Fruit fly (Drosophila melanogaster) whole organism, pupa: ENCODE results near the gene HDAC1.
A peak's percentile ranks its signal among the peaks of the same experiment; 100 is the strongest.

Experiments
- CG10348 ChIP-seq: fragments of 200-800 bp; sonication (Bioruptor generic); IDR thresholded peaks from 2 replicates; pipeline ENCODE4 v1.3.6; 2022; ENCODE audit warnings: missing biosample characterization, missing genetic modification characterization
- CG12605 ChIP-seq: fragments of 200-800 bp; sonication (Bioruptor generic); IDR thresholded peaks from 2 replicates; pipeline ENCODE4 v1.3.6; 2022; ENCODE audit warnings: missing biosample characterization, missing genetic modification characterization
- CG13204 ChIP-seq: fragments of 200-800 bp; sonication (Bioruptor generic); optimal IDR thresholded peaks from 2 replicates; lab custom pipeline; 2018; ENCODE audit warnings: missing biosample characterization, mild to moderate bottlenecking, missing genetic modification characterization, moderate library complexity
- CG14655 ChIP-seq: fragments of 200-800 bp; sonication (Bioruptor generic); optimal IDR thresholded peaks from 3 replicates; lab custom pipeline; 2017; ENCODE audit warnings: mild to moderate bottlenecking, missing biosample characterization, missing genetic modification reagents, missing genetic modification characterization
- CG15710 ChIP-seq: fragments of 200-800 bp; sonication (Bioruptor generic); optimal IDR thresholded peaks from 2 replicates; lab custom pipeline; 2018; ENCODE audit warnings: missing biosample characterization, mild to moderate bottlenecking, missing genetic modification characterization, moderate library complexity
- CG17806 ChIP-seq: fragments of 200-800 bp; sonication (Bioruptor generic); optimal IDR thresholded peaks from 2 replicates; lab custom pipeline; 2018; ENCODE audit warnings: missing biosample characterization, mild to moderate bottlenecking, missing genetic modification characterization, moderate library complexity
- CG32121 ChIP-seq: fragments of 200-800 bp; sonication (Bioruptor generic); IDR thresholded peaks from 2 replicates; pipeline ENCODE4 v1.3.6; 2022; ENCODE audit warnings: missing biosample characterization, missing genetic modification characterization
- CG34367 ChIP-seq: fragments of 200-800 bp; sonication (Bioruptor generic); optimal IDR thresholded peaks from 2 replicates; lab custom pipeline; 2018; ENCODE audit warnings: missing biosample characterization, mild to moderate bottlenecking, missing genetic modification characterization
- CG4496 ChIP-seq: fragments of 200-800 bp; sonication (Bioruptor generic); IDR thresholded peaks from 3 replicates; pipeline ENCODE4 v1.3.6; 2022; ENCODE audit warnings: missing biosample characterization, missing genetic modification characterization
- CG8159 ChIP-seq: fragments of 200-800 bp; sonication (Bioruptor generic); optimal IDR thresholded peaks from 3 replicates; lab custom pipeline; 2018; ENCODE audit warnings: missing biosample characterization, mild to moderate bottlenecking, missing genetic modification characterization, moderate library complexity
- CG8301 ChIP-seq: fragments of 200-800 bp; sonication (Bioruptor generic); optimal IDR thresholded peaks from 2 replicates; lab custom pipeline; 2018; ENCODE audit warnings: missing biosample characterization, mild to moderate bottlenecking, missing genetic modification characterization
- CG9948 ChIP-seq: fragments of 200-800 bp; sonication (Bioruptor generic); optimal IDR thresholded peaks from 2 replicates; lab custom pipeline; 2018; ENCODE audit warnings: missing biosample characterization, mild to moderate bottlenecking, missing genetic modification characterization, moderate library complexity
- D1 ChIP-seq: fragments of 200-800 bp; sonication (Bioruptor generic); optimal IDR thresholded peaks from 2 replicates; lab custom pipeline; 2018; ENCODE audit warnings: missing biosample characterization, mild to moderate bottlenecking, missing genetic modification characterization, moderate library complexity
- EcR ChIP-seq: fragments of 200-800 bp; sonication (Bioruptor generic); optimal IDR thresholded peaks from 3 replicates; lab custom pipeline; 2019; ENCODE audit warnings: missing biosample characterization, missing genetic modification characterization, mild to moderate bottlenecking, moderate library complexity, missing genetic modification reagents
- Ets98B ChIP-seq: fragments of 200-800 bp; sonication (Bioruptor generic); IDR thresholded peaks from 2 replicates; pipeline ENCODE4 v1.3.6; 2022; ENCODE audit warnings: missing biosample characterization, missing genetic modification characterization
- Pif1A ChIP-seq: fragments of 200-800 bp; sonication (Bioruptor generic); optimal IDR thresholded peaks from 3 replicates; lab custom pipeline; 2016; ENCODE audit warnings: missing biosample characterization, missing genetic modification characterization
- Pif1B ChIP-seq: fragments of 200-800 bp; sonication (Bioruptor generic); optimal IDR thresholded peaks from 3 replicates; lab custom pipeline; 2016; ENCODE audit warnings: missing biosample characterization, missing genetic modification characterization
- Snoo ChIP-seq: fragments of 200-800 bp; sonication (Bioruptor generic); optimal IDR thresholded peaks from 3 replicates; lab custom pipeline; 2017; ENCODE audit warnings: missing biosample characterization, mild to moderate bottlenecking, missing genetic modification characterization, inconsistent platforms
- fd96Ca ChIP-seq: fragments of 200-800 bp; sonication (Bioruptor generic); IDR thresholded peaks from 3 replicates; pipeline ENCODE4 v1.3.6; 2022; ENCODE audit warnings: missing biosample characterization, missing genetic modification characterization
- gl ChIP-seq: fragments of 200-800 bp; sonication (Bioruptor generic); optimal IDR thresholded peaks from 2 replicates; lab custom pipeline; 2018; ENCODE audit warnings: missing biosample characterization, mild to moderate bottlenecking, missing genetic modification characterization
- rn ChIP-seq: fragments of 200-800 bp; sonication (Bioruptor generic); IDR thresholded peaks from 2 replicates; pipeline ENCODE4 v1.3.6; 2022; ENCODE audit warnings: missing biosample characterization, missing genetic modification characterization

HDAC1 gene

dm6 chr3L:4620919-4621318 is 5.6 kb upstream of the HDAC1 start, which contains the start of gene CG32246:
CG32246 (plus strand) TSS chr3L:4621219.
- no peak for TF ChIP-seq CG34367 (tag; lab: Kevin White, UChicago)
- TF ChIP-seq CG32121 (GFP tag; lab: Robert Waterston, UW) = no peak
- TF ChIP-seq fd96Ca (GFP tag; lab: Robert Waterston, UW) = no peak
- no peak for TF ChIP-seq CG12605 (GFP tag; lab: Robert Waterston, UW)
- no peak for TF ChIP-seq rn (GFP tag; lab: Robert Waterston, UW)
- no peak for TF ChIP-seq EcR
- TF ChIP-seq Snoo = no peak
- no peak for TF ChIP-seq CG10348
- TF ChIP-seq CG17806 (tag; lab: Kevin White, UChicago) = no peak

dm6 chr3L:4623035-4623580 is 3.4 kb upstream of the HDAC1 start:
- TF ChIP-seq EcR (peak; percentile 33), Pif1B (GFP tag; lab: Kevin White, UChicago) (no peak)

- TF ChIP-seq CG13204 (GFP tag; lab: Kevin White, UChicago) (no peak), CG15710 (tag; lab: Kevin White, UChicago) (peak; percentile 69), EcR (no peak), CG8159 (peak; percentile 61), gl (tag; lab: Kevin White, UChicago) (peak; percentile 25), CG32121 (GFP tag; lab: Robert Waterston, UW) (peak; percentile 61), rn (GFP tag; lab: Robert Waterston, UW) (no peak; the same call in 1 of the 2 replicates), CG17806 (tag; lab: Kevin White, UChicago) (peak; percentile 35), CG14655 (peak; percentile 83), Ets98B (peak; percentile 37; the same call in 1 of the 2 replicates), CG9948 (tag; lab: Kevin White, UChicago) (peak; percentile 48), CG34367 (tag; lab: Kevin White, UChicago) (peak; percentile 44), CG12605 (GFP tag; lab: Robert Waterston, UW) (no peak), Pif1A (peak; percentile 60), Pif1B (GFP tag; lab: Kevin White, UChicago) (peak; percentile 44), D1 (tag; lab: Kevin White, UChicago) (peak; percentile 31), Snoo (no peak), CG4496 (GFP tag; lab: Robert Waterston, UW) (peak; percentile 65; the same call in 2 of the 3 replicates), CG8301 (peak; percentile 76), fd96Ca (GFP tag; lab: Robert Waterston, UW) (peak; percentile 59; the same call in 1 of the 3 replicates), CG10348 (no peak)
- TF ChIP-seq, all 21 proteins: peak for 15
Measured at dm6 chr3L:4623870-4624269, 2.7 kb upstream of the HDAC1 start.

- TF ChIP-seq CG34367 (tag; lab: Kevin White, UChicago) = peak; percentile 84
- peak; percentile 90 for TF ChIP-seq EcR
- peak; percentile 70; the same call in 2 of the 3 replicates for TF ChIP-seq fd96Ca (GFP tag; lab: Robert Waterston, UW)
- peak; percentile 81 for TF ChIP-seq CG17806 (tag; lab: Kevin White, UChicago)
- peak; percentile 68 for TF ChIP-seq CG13204 (GFP tag; lab: Kevin White, UChicago)
- TF ChIP-seq rn (GFP tag; lab: Robert Waterston, UW) = peak; percentile 65
- peak; percentile 64 for TF ChIP-seq gl (tag; lab: Kevin White, UChicago)
- peak; percentile 89 for TF ChIP-seq Ets98B
- peak; percentile 76 for TF ChIP-seq CG12605 (GFP tag; lab: Robert Waterston, UW)
- TF ChIP-seq CG15710 (tag; lab: Kevin White, UChicago) = peak; percentile 88
- peak; percentile 64 for TF ChIP-seq Snoo
- TF ChIP-seq CG9948 (tag; lab: Kevin White, UChicago) = peak; percentile 89
- peak; percentile 88 for TF ChIP-seq Pif1A
- TF ChIP-seq CG14655 = peak; percentile 96
- TF ChIP-seq CG8301 = peak; percentile 95
- peak; percentile 80 for TF ChIP-seq Pif1B (GFP tag; lab: Kevin White, UChicago)
- peak; percentile 88 for TF ChIP-seq CG8159
- peak; percentile 93 for TF ChIP-seq CG32121 (GFP tag; lab: Robert Waterston, UW)
- TF ChIP-seq CG10348 = peak; percentile 70; the same call in 1 of the 2 replicates
- peak; percentile 71 for TF ChIP-seq D1 (tag; lab: Kevin White, UChicago)
- TF ChIP-seq CG4496 (GFP tag; lab: Robert Waterston, UW) = peak; percentile 91
- TF ChIP-seq, all 21 proteins: peak for 21
Measured at dm6 chr3L:4624371-4625154, 2.0 kb upstream of the HDAC1 start.

- peak; percentile 64 for TF ChIP-seq CG32121 (GFP tag; lab: Robert Waterston, UW)
- peak; percentile 67; the same call in 2 of the 3 replicates for TF ChIP-seq CG4496 (GFP tag; lab: Robert Waterston, UW)
- TF ChIP-seq CG10348 = no peak
- TF ChIP-seq CG13204 (GFP tag; lab: Kevin White, UChicago) = peak; percentile 38
- TF ChIP-seq CG14655 = peak; percentile 5
- no peak for TF ChIP-seq rn (GFP tag; lab: Robert Waterston, UW)
- peak; percentile 36; the same call in 1 of the 2 replicates for TF ChIP-seq CG12605 (GFP tag; lab: Robert Waterston, UW)
- peak; percentile 43 for TF ChIP-seq Pif1B (GFP tag; lab: Kevin White, UChicago)
- peak; percentile 67 for TF ChIP-seq EcR
- peak; percentile 46 for TF ChIP-seq Ets98B
- no peak for TF ChIP-seq CG17806 (tag; lab: Kevin White, UChicago)
- peak; percentile 53 for TF ChIP-seq Pif1A
- peak; percentile 42 for TF ChIP-seq CG8159
- no peak; the same call in 2 of the 3 replicates for TF ChIP-seq fd96Ca (GFP tag; lab: Robert Waterston, UW)
- no peak for TF ChIP-seq CG9948 (tag; lab: Kevin White, UChicago)
- peak; percentile 39 for TF ChIP-seq D1 (tag; lab: Kevin White, UChicago)
- TF ChIP-seq CG34367 (tag; lab: Kevin White, UChicago) = no peak
- TF ChIP-seq CG15710 (tag; lab: Kevin White, UChicago) = peak; percentile 15
- TF ChIP-seq CG8301 = peak; percentile 29
- TF ChIP-seq Snoo = peak; percentile 32
- TF ChIP-seq gl (tag; lab: Kevin White, UChicago) = no peak
Measured at dm6 chr3L:4625387-4626386, 847 bp upstream of the HDAC1 start, which contains the start of gene Src64B. Src64B (minus strand) TSS chr3L:4626196.
